Worm (Caenorhabditis elegans): ENCODE results near the gene nhr-225.
"Not testable (repeated sequence)": the region's sequence is repeated elsewhere in the genome, so short reads cannot be mapped to it uniquely, and the experiment has no call there.

nhr-225 gene

ce11 chrV:2326378-2326777 lies 36.1 kb upstream of the nhr-225 start, which contains the start of gene pud-4:
Gene pud-4 (plus strand): TSS chrV:2326678.
- TF ChIP-seq ceh-9 (tag; optimal IDR thresholded peaks at IDR 0.05) (no peak), nfya-1 (tag; optimal IDR thresholded peaks at IDR 0.05) (no peak), hlh-6 (tag; optimal IDR thresholded peaks at IDR 0.05) (no peak), rnt-1 (tag; optimal IDR thresholded peaks at IDR 0.05) (no peak), ceh-24 (tag; optimal IDR thresholded peaks at IDR 0.05) (no peak), sox-4 (tag; optimal IDR thresholded peaks at IDR 0.05) (no peak), pat-9 (tag; optimal IDR thresholded peaks at IDR 0.05) (no peak)

- TF ChIP-seq ets-4 (tag; optimal IDR thresholded peaks at IDR 0.05), result no peak
- TF ChIP-seq unc-3 (GFP tag; conservative IDR thresholded peaks at IDR 0.05), result no peak
- no peak for TF ChIP-seq unc-3 (tag; optimal IDR thresholded peaks at IDR 0.05)
- TF ChIP-seq ceh-30 (tag; optimal IDR thresholded peaks at IDR 0.05), result no peak
- no peak for TF ChIP-seq Y22D7AL.16 (tag; optimal IDR thresholded peaks at IDR 0.05)
- TF ChIP-seq gmeb-2 (tag; optimal IDR thresholded peaks at IDR 0.05), result no peak
- TF ChIP-seq dve-1 (tag; optimal IDR thresholded peaks at IDR 0.05), result no peak
- TF ChIP-seq ceh-2 (tag; optimal IDR thresholded peaks at IDR 0.05), result no peak
- TF ChIP-seq pros-1 (tag; optimal IDR thresholded peaks at IDR 0.05), result no peak
- TF ChIP-seq dmd-4 (tag; optimal IDR thresholded peaks at IDR 0.05; ENCODE audit: borderline replicate concordance), result no peak
- no peak for TF ChIP-seq hlh-15 (tag; optimal IDR thresholded peaks at IDR 0.05)
- no peak for TF ChIP-seq pha-2 (tag; optimal IDR thresholded peaks at IDR 0.05)
- no peak for TF ChIP-seq sox-4 (tag; optimal IDR thresholded peaks at IDR 0.05)
- TF ChIP-seq che-1 (tag; optimal IDR thresholded peaks at IDR 0.05), result no peak
- no peak for TF ChIP-seq ceh-45 (GFP tag; IDR thresholded peaks at IDR 0.05)
- TF ChIP-seq ceh-24 (tag; optimal IDR thresholded peaks at IDR 0.05), result no peak
- no peak for TF ChIP-seq ref-2 (tag; optimal IDR thresholded peaks at IDR 0.05)
These were observed 34.8 kb upstream of the nhr-225 start, which contains the start of gene pud-3 for ce11 chrV:2325052-2325451. Gene pud-3 (minus strand): TSS chrV:2325152.

- TF ChIP-seq lin-11 (tag; optimal IDR thresholded peaks at IDR 0.05), result no peak
- TF ChIP-seq hlh-30 (tag; optimal IDR thresholded peaks at IDR 0.05; ENCODE audit: insufficient read depth), result no peak
- TF ChIP-seq ceh-18 (tag; optimal IDR thresholded peaks at IDR 0.05), result no peak
- TF ChIP-seq elt-2 (tag; optimal IDR thresholded peaks at IDR 0.05), result peak; percentile 93
These were observed 34.0 kb upstream of the nhr-225 start for ce11 chrV:2324260-2324659.

- TF ChIP-seq rnt-1 (tag; optimal IDR thresholded peaks at IDR 0.05); pqm-1 (tag; optimal IDR thresholded peaks at IDR 0.05); hlh-30 (tag; optimal IDR thresholded peaks at IDR 0.05; ENCODE audit: insufficient read depth): not testable (repeated sequence)
These were observed 32.2 kb upstream of the nhr-225 start, which contains the start of gene pud-1.2 for ce11 chrV:2322466-2322865. Gene pud-1.2 (minus strand): TSS chrV:2322566.

- not testable (repeated sequence) for TF ChIP-seq hlh-30 (tag; optimal IDR thresholded peaks at IDR 0.05; ENCODE audit: insufficient read depth); ceh-6 (GFP tag; optimal IDR thresholded peaks at IDR 0.05); ceh-2 (tag; optimal IDR thresholded peaks at IDR 0.05)
These were observed 30.7 kb upstream of the nhr-225 start, which contains the start of gene Y19D10B.6 for ce11 chrV:2321001-2321400. Gene Y19D10B.6 (minus strand): TSS chrV:2321101.

ce11 chrV:2308246-2308645 lies 18.0 kb upstream of the nhr-225 start:
- TF ChIP-seq tbx-7 (tag; optimal IDR thresholded peaks at IDR 0.05) (no peak), tbx-2 (tag; optimal IDR thresholded peaks at IDR 0.05) (no peak), ceh-30 (tag; optimal IDR thresholded peaks at IDR 0.05) (no peak), pag-3 (tag; optimal IDR thresholded peaks at IDR 0.05; ENCODE audit: borderline replicate concordance) (no peak), fkh-10 (GFP tag; optimal IDR thresholded peaks at IDR 0.05) (no peak), dve-1 (tag; optimal IDR thresholded peaks at IDR 0.05) (no peak), ceh-19 (GFP tag; optimal IDR thresholded peaks at IDR 0.05) (no peak), nhr-11 (tag; optimal IDR thresholded peaks at IDR 0.05) (no peak), ceh-6 (GFP tag; optimal IDR thresholded peaks at IDR 0.05) (no peak), pha-2 (tag; optimal IDR thresholded peaks at IDR 0.05) (no peak), che-1 (tag; optimal IDR thresholded peaks at IDR 0.05) (no peak), gmeb-2 (tag; optimal IDR thresholded peaks at IDR 0.05) (no peak), K09A11.1 (tag; optimal IDR thresholded peaks at IDR 0.05; ENCODE audit: insufficient read depth) (no peak), sox-2 (GFP tag; IDR thresholded peaks at IDR 0.05) (no peak), ets-4 (tag; optimal IDR thresholded peaks at IDR 0.05) (no peak)

Data from whole organism, late embryonic.